Worm (Caenorhabditis elegans) whole organism, L4 larva: ENCODE data around the gene F59B10.2.

Experiments used
- Y48G9A.11 ChIP-seq: fragments of 200-800 bp; sonication (Bioruptor generic); IDR thresholded peaks from 2 replicates; pipeline ENCODE4 v1.3.6; 2022; ENCODE audit warnings: missing genetic modification reagents, missing genetic modification characterization, missing compliant biosample characterization
- dpl-1 ChIP-seq: fragments of 150-350 bp; optimal IDR thresholded peaks from 2 replicates; lab custom pipeline; 2014; ENCODE audit warnings: missing biosample characterization, missing genetic modification reagents, missing genetic modification characterization
- jun-1 ChIP-seq: fragments of 150-350 bp; optimal IDR thresholded peaks from 2 replicates; lab custom pipeline; 2014; ENCODE audit warnings: missing biosample characterization, missing genetic modification reagents, missing genetic modification characterization
- unc-62 ChIP-seq, 3 experiments: fragments of 150-350 bp in 1 of 3; sonication (generic microtip); optimal IDR thresholded peaks in 2 of 3; peaks in 1 of 3; 1 replicate in 1 of 3; 2 replicates in 2 of 3; lab custom pipeline; 2014 to 2017; ENCODE audit warnings: missing biosample characterization in 3 of 3, missing genetic modification characterization in 3 of 3, missing genetic modification reagents in 3 of 3, missing genotype in 1 of 3
- zag-1 ChIP-seq: fragments of 150-350 bp; optimal IDR thresholded peaks from 2 replicates; lab custom pipeline; 2014; ENCODE audit warnings: missing biosample characterization, missing genetic modification characterization

DNA sequence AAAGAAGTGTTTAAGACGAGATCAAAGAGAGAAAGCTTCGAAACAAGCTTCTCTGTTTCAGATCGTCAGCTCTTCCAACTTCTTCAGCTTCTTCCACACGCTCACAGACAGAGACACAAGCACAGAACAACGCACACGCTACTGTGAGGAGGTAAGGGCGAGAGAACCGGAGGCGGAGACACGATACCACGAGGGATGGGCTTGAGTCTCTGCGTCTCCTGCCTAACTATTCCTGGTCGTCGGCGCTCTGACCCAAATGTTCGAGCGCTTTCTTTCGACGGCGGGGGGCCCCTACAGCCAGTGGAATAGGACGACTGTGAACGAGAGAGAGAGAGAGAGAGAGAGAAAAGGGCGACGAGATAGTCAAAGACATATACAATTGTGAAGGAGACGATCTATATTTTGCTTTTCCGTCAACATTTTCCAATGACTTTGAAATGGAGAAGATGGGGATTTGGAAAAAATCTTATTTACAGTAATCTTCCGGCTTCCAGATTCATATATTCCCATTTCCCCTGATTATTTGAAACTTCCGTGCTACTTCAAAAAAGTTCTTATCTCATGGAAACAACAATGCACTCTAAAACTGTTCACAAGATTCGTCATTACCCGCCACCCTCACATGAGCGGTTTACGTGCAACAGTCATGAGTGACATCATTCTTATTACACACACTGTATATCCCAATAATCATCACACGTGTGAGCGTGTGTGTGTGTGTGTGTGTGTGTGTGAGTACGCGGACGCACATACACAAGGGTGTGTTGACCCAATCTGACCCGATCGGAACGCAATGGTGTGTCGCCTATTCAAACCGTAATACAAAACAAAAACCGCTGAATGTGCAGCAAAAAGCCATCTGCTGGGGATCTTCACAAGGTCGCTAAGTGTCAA, 39.4 kb upstream of the F59B10.2 start:
- TF ChIP-seq unc-62 (GFP tag; optimal IDR thresholded peaks at IDR 0.05 in 1 of 2; lab: Kevin White, UChicago) (peak in 1 of 2 experiments; percentile 99), unc-62 (tag; optimal IDR thresholded peaks at IDR 0.05; lab: Kevin White, UChicago) (no peak), dpl-1 (GFP tag; lab: Kevin White, UChicago) (peak; percentile 48), zag-1 (tag; lab: Kevin White, UChicago) (no peak), jun-1 (peak; percentile 38), Y48G9A.11 (GFP tag; lab: Robert Waterston, UW) (no peak)
